Worm (Caenorhabditis elegans) whole organism, midembryonic: ENCODE results near the gene C10A4.10.

ENCODE experiments used
- flt-1 ChIP-seq: fragments of 200-800 bp; sonication (Bioruptor generic); IDR thresholded peaks from 2 replicates; pipeline ENCODE4 v1.3.6; 2022; ENCODE audit warnings: missing genetic modification characterization, missing compliant biosample characterization
- klf-2 ChIP-seq: fragments of 200-800 bp; sonication (Bioruptor generic); conservative IDR thresholded peaks from 2 replicates; pipeline ENCODE4 v1.3.6; 2022; ENCODE audit warnings: missing genetic modification reagents, missing genetic modification characterization, missing compliant biosample characterization
- ref-1 ChIP-seq: fragments of 200-800 bp; sonication (Bioruptor generic); conservative IDR thresholded peaks from 2 replicates; pipeline ENCODE4 v1.3.6; 2022; ENCODE audit warnings: missing genetic modification reagents, missing genetic modification characterization, missing compliant biosample characterization
- tab-1 ChIP-seq: fragments of 200-800 bp; sonication (Bioruptor generic); IDR thresholded peaks from 2 replicates; pipeline ENCODE4 v1.3.6; 2022; ENCODE audit warnings: missing genetic modification characterization, missing compliant biosample characterization
- ztf-29 ChIP-seq: fragments of 200-800 bp; sonication (Bioruptor generic); IDR thresholded peaks from 2 replicates; pipeline ENCODE4 v1.3.6; 2022; ENCODE audit warnings: missing genetic modification reagents, missing genetic modification characterization, missing compliant biosample characterization

DNA sequence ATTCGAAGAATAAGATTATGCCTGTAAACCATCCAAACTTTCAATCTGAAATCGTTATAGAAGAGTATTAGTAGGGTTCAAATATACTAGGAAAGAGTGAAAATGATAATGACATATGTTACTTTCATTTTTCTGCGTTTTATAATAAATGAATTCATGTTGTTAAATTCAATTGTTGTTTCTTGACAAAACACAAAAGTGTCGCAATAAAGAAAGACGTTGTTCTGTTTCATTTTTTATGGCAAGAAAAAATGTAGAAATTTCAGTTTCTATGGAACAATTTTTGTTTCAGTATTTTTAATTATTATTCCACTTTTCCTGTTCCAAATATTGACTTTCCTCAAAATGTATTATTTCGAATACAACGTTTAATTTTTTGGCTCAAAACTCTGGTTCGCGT lies 2.1 kb downstream of the C10A4.10 start, which contains the start of gene C10A4.4:
- TF ChIP-seq ztf-29 (GFP tag; lab: Robert Waterston, UW): no peak
- TF ChIP-seq flt-1 (GFP tag; lab: Robert Waterston, UW): no peak
- TF ChIP-seq klf-2 (GFP tag; lab: Robert Waterston, UW): no peak
- no peak for TF ChIP-seq tab-1 (GFP tag; lab: Robert Waterston, UW)
- no peak for TF ChIP-seq ref-1 (GFP tag; lab: Robert Waterston, UW)
